Fruit fly (Drosophila melanogaster): ENCODE measurements around the gene eRF1.

Gene eRF1

dm6 chr3L:20353726-20354332 lies 5.7 kb downstream of the eRF1 start:
- peak; percentile 23; the same call in 1 of the 2 replicates for TF ChIP-seq GATAe (GFP tag; conservative IDR thresholded peaks at IDR 0.05)
- peak; percentile 4 for TF ChIP-seq CG2120 (GFP tag; optimal IDR thresholded peaks at IDR 0.05)
- TF ChIP-seq chinmo (GFP tag; IDR thresholded peaks at IDR 0.05; ENCODE audit: partially characterized antibody) = peak; percentile 72; the same call in 1 of the 4 replicates
- no peak for TF ChIP-seq CG11093 (GFP tag; IDR thresholded peaks at IDR 0.05)
- TF ChIP-seq cwo (GFP tag; optimal IDR thresholded peaks at IDR 0.05) = peak; percentile 3
- no peak for TF ChIP-seq bcd (GFP tag; optimal IDR thresholded peaks at IDR 0.05)
- TF ChIP-seq gsb-n (tag; optimal IDR thresholded peaks at IDR 0.05) = no peak
- TF ChIP-seq Trl (optimal IDR thresholded peaks at IDR 0.05) = peak in 1 of 2 experiments; percentile 1
- TF ChIP-seq Trl (GFP tag; optimal IDR thresholded peaks at IDR 0.05) = no peak
- TF ChIP-seq lbe (GFP tag; optimal IDR thresholded peaks at IDR 0.05) = peak; percentile 24
- no peak for TF ChIP-seq CG18011 (GFP tag; optimal IDR thresholded peaks at IDR 0.05)
- no peak for TF ChIP-seq CG4360 (GFP tag; IDR thresholded peaks at IDR 0.05)
- TF ChIP-seq dmrt11E (tag; optimal IDR thresholded peaks at IDR 0.05) = no peak
- TF ChIP-seq MTF-1 (GFP tag; optimal IDR thresholded peaks at IDR 0.05; ENCODE audit: borderline replicate concordance) = no peak
- TF ChIP-seq CG1024 (GFP tag; IDR thresholded peaks at IDR 0.05) = 0 out of 2 replicates have a peak, but pooled peaks have one; percentile 18
- peak; percentile 78 for TF ChIP-seq Med (GFP tag)
- TF ChIP-seq grn (GFP tag; optimal IDR thresholded peaks at IDR 0.05) = peak; percentile 94
- no peak for TF ChIP-seq ind (GFP tag; optimal IDR thresholded peaks at IDR 0.05)
- peak; percentile 16; the same call in 1 of the 2 replicates for TF ChIP-seq Rfx (GFP tag; IDR thresholded peaks at IDR 0.05)
- TF ChIP-seq cg (GFP tag; optimal IDR thresholded peaks at IDR 0.05) = peak; percentile 22
- TF ChIP-seq Drgx (GFP tag; IDR thresholded peaks at IDR 0.05) = 0 out of 2 replicates have a peak, but pooled peaks have one; percentile 20
- TF ChIP-seq CG1792 (GFP tag; optimal IDR thresholded peaks at IDR 0.05) = no peak
- peak; percentile 51 for TF ChIP-seq sug (tag; optimal IDR thresholded peaks at IDR 0.05)
- no peak for TF ChIP-seq CG4730 (GFP tag; IDR thresholded peaks at IDR 0.05)
- no peak for TF ChIP-seq CG7556 (GFP tag; optimal IDR thresholded peaks at IDR 0.05)
- TF ChIP-seq CG9609 (GFP tag; optimal IDR thresholded peaks at IDR 0.05) = no peak
- TF ChIP-seq HLHmδ (GFP tag; optimal IDR thresholded peaks at IDR 0.05) = no peak
- TF ChIP-seq mirr (GFP tag; optimal IDR thresholded peaks at IDR 0.05) = no peak
- TF ChIP-seq Dip2 (GFP tag; IDR thresholded peaks at IDR 0.05) = no peak
- no peak for TF ChIP-seq CG15514 (GFP tag; optimal IDR thresholded peaks at IDR 0.05)
- TF ChIP-seq ara (GFP tag; IDR thresholded peaks at IDR 0.05) = no peak
- TF ChIP-seq ase (GFP tag; IDR thresholded peaks at IDR 0.05) = no peak
- peak; percentile 38; the same call in 1 of the 2 replicates for TF ChIP-seq vvl (GFP tag; IDR thresholded peaks at IDR 0.05)
- TF ChIP-seq CG3847 (GFP tag; IDR thresholded peaks at IDR 0.05) = no peak
- peak; percentile 56 for TF ChIP-seq CG34376 (GFP tag; optimal IDR thresholded peaks at IDR 0.05)
- TF ChIP-seq CG7839 (tag; optimal IDR thresholded peaks at IDR 0.05) = no peak

- TF ChIP-seq CkIIα-i1 (GFP tag; IDR thresholded peaks at IDR 0.05) (no peak), Ets65A (GFP tag) (peak; percentile 47), exex (tag; optimal IDR thresholded peaks at IDR 0.05) (peak; percentile 85), sens (GFP tag) (peak; percentile 55)
Measured at dm6 chr3L:20354363-20354762, 6.2 kb downstream of the eRF1 start.

All from whole organism, embryonic.